Fruit fly (Drosophila melanogaster): ENCODE measurements around the gene CG6271.

Gene CG6271

dm6 chr3R:27070906-27071498 lies 45.1 kb upstream of the CG6271 start (continued):
- TF ChIP-seq hkb (optimal IDR thresholded peaks at IDR 0.05) (no peak), hkb (GFP tag; IDR thresholded peaks at IDR 0.05) (peak; percentile 15; the same call in 1 of the 2 replicates), Blimp-1 (GFP tag; optimal IDR thresholded peaks at IDR 0.05) (peak; percentile 98), NfI (GFP tag; optimal IDR thresholded peaks at IDR 0.05) (peak; percentile 1), Lpt (GFP tag; optimal IDR thresholded peaks at IDR 0.05) (no peak), CG30020 (tag; optimal IDR thresholded peaks at IDR 0.05) (no peak), HHEX (GFP tag; optimal IDR thresholded peaks at IDR 0.05) (peak; percentile 31), CG2120 (GFP tag; optimal IDR thresholded peaks at IDR 0.05) (peak; percentile 7), gem (tag; optimal IDR thresholded peaks at IDR 0.05) (peak; percentile 14), ind (GFP tag; optimal IDR thresholded peaks at IDR 0.05) (peak; percentile 20), CG8290 (GFP tag; optimal IDR thresholded peaks at IDR 0.05) (no peak), CG8290 (tag; optimal IDR thresholded peaks at IDR 0.05) (peak in 1 of 2 experiments; percentile 17), Eip74EF (GFP tag; optimal IDR thresholded peaks at IDR 0.05) (no peak), CG14441 (GFP tag; IDR thresholded peaks at IDR 0.05) (peak; percentile 31; the same call in 1 of the 2 replicates), CG7357 (GFP tag; IDR thresholded peaks at IDR 0.05) (peak; percentile 49; the same call in 2 of the 3 replicates), slbo (GFP tag; IDR thresholded peaks at IDR 0.05) (peak; percentile 32; the same call in 1 of the 2 replicates), vvl (GFP tag; IDR thresholded peaks at IDR 0.05) (peak; percentile 58; the same call in 1 of the 2 replicates), sens (GFP tag) (peak; percentile 67), dysf (GFP tag; IDR thresholded peaks at IDR 0.05) (peak; percentile 33; the same call in 2 of the 3 replicates), Hr78 (GFP tag; optimal IDR thresholded peaks at IDR 0.05) (peak in 1 of 2 experiments; percentile 16), CG13287 (GFP tag; IDR thresholded peaks at IDR 0.05; ENCODE audit: partially characterized antibody) (no peak)

- TF ChIP-seq CG8924 (tag; optimal IDR thresholded peaks at IDR 0.05): no peak
- TF ChIP-seq nmo (GFP tag; optimal IDR thresholded peaks at IDR 0.05): peak; percentile 7
- TF ChIP-seq dmrt99B (tag; optimal IDR thresholded peaks at IDR 0.05): peak; percentile 64
- peak; percentile 78 for TF ChIP-seq Jarid2 (GFP tag; optimal IDR thresholded peaks at IDR 0.05)
- TF ChIP-seq Adf1 (GFP tag; IDR thresholded peaks at IDR 0.05): peak; percentile 54
- no peak for TF ChIP-seq dimm (GFP tag; IDR thresholded peaks at IDR 0.05)
- peak; percentile 3 for TF ChIP-seq CG18599 (GFP tag; optimal IDR thresholded peaks at IDR 0.05)
- TF ChIP-seq crol (GFP tag; IDR thresholded peaks at IDR 0.05): peak; percentile 95
- TF ChIP-seq CG13894 (tag; optimal IDR thresholded peaks at IDR 0.05): peak; percentile 73
- no peak for TF ChIP-seq CG14667 (GFP tag; IDR thresholded peaks at IDR 0.05)
- TF ChIP-seq CG1647 (GFP tag; optimal IDR thresholded peaks at IDR 0.05): no peak
- peak; percentile 46 for TF ChIP-seq sens (GFP tag)
- no peak for TF ChIP-seq lov (optimal IDR thresholded peaks at IDR 0.05)
- TF ChIP-seq lov (GFP tag; IDR thresholded peaks at IDR 0.05): no peak
- TF ChIP-seq dmrt11E (tag; optimal IDR thresholded peaks at IDR 0.05): no peak
- no peak for TF ChIP-seq ci (GFP tag; IDR thresholded peaks at IDR 0.05)
- peak; percentile 52 for TF ChIP-seq vvl (GFP tag; IDR thresholded peaks at IDR 0.05)
- TF ChIP-seq CG10959 (GFP tag; IDR thresholded peaks at IDR 0.05): no peak
- TF ChIP-seq corto (GFP tag; optimal IDR thresholded peaks at IDR 0.05): no peak
- TF ChIP-seq CG30403 (GFP tag; optimal IDR thresholded peaks at IDR 0.05): peak; percentile 39
- TF ChIP-seq Doc2 (GFP tag; IDR thresholded peaks at IDR 0.05): no peak
- peak in 1 of 2 experiments; percentile 40 for TF ChIP-seq crp (GFP tag; optimal IDR thresholded peaks at IDR 0.05)
- peak; percentile 24 for TF ChIP-seq CG2678 (tag; optimal IDR thresholded peaks at IDR 0.05)
- 0 out of 3 replicates have a peak, but pooled peaks have one; percentile 28 for TF ChIP-seq Doc3 (GFP tag; IDR thresholded peaks at IDR 0.05; ENCODE audit: partially characterized antibody)
- TF ChIP-seq HLH3B (GFP tag; IDR thresholded peaks at IDR 0.05): peak; percentile 14; the same call in 1 of the 2 replicates
- TF ChIP-seq CG13287 (GFP tag; IDR thresholded peaks at IDR 0.05; ENCODE audit: partially characterized antibody): peak; percentile 46; the same call in 1 of the 2 replicates
- no peak for TF ChIP-seq CG17829 (tag; optimal IDR thresholded peaks at IDR 0.05)
- no peak for TF ChIP-seq B-H1 (GFP tag; IDR thresholded peaks at IDR 0.05)
- TF ChIP-seq Bgb (GFP tag; IDR thresholded peaks at IDR 0.05; ENCODE audit: partially characterized antibody): peak; percentile 25; the same call in 1 of the 2 replicates
Observed at dm6 chr3R:27069810-27070625, 44.1 kb upstream of the CG6271 start, which contains the start of gene spz. TSS of gene spz (minus strand) at chr3R:27070070.
